Fruit fly (Drosophila melanogaster): Measurements from ENCODE around the gene CG16711.

The CG16711 gene

dm6 chr3L:9698193-9698642 is 5.9 kb upstream of the CG16711 start, which contains the start of gene Ubc4 (continued):
- peak; percentile 18 for TF ChIP-seq CG13424 (tag; optimal IDR thresholded peaks at IDR 0.05)
- TF ChIP-seq CG33213 (GFP tag; optimal IDR thresholded peaks at IDR 0.05) = peak; percentile 4
- no peak for TF ChIP-seq CG10147 (GFP tag; optimal IDR thresholded peaks at IDR 0.05)
- TF ChIP-seq ERR (GFP tag; optimal IDR thresholded peaks at IDR 0.05) = peak; percentile 8
- peak; percentile 56 for TF ChIP-seq CG1603 (tag; optimal IDR thresholded peaks at IDR 0.05)
- TF ChIP-seq CG7839 (tag; optimal IDR thresholded peaks at IDR 0.05) = no peak
- no peak for TF ChIP-seq CG8359 (GFP tag; optimal IDR thresholded peaks at IDR 0.05; ENCODE audit: borderline replicate concordance)
- TF ChIP-seq CG15696 (tag; optimal IDR thresholded peaks at IDR 0.05) = no peak
- TF ChIP-seq E2f1 (GFP tag; IDR thresholded peaks at IDR 0.05) = peak; percentile 44; the same call in 1 of the 2 replicates
- TF ChIP-seq Fer1 (GFP tag; optimal IDR thresholded peaks at IDR 0.05) = peak; percentile 4
- TF ChIP-seq CG3163 (GFP tag; optimal IDR thresholded peaks at IDR 0.05) = no peak
- TF ChIP-seq CG3407 (GFP tag; optimal IDR thresholded peaks at IDR 0.05) = no peak
- TF ChIP-seq CG2116 (GFP tag; optimal IDR thresholded peaks at IDR 0.05) = peak; percentile 78
- peak; percentile 5 for TF ChIP-seq Abd-B (GFP tag; optimal IDR thresholded peaks at IDR 0.05)
- peak; percentile 86 for TF ChIP-seq CG7963 (GFP tag; IDR thresholded peaks at IDR 0.05; ENCODE audit: partially characterized antibody)
- peak; percentile 71 for TF ChIP-seq tna (GFP tag; IDR thresholded peaks at IDR 0.05; ENCODE audit: partially characterized antibody)
- TF ChIP-seq crol (GFP tag; IDR thresholded peaks at IDR 0.05) = peak; percentile 62
- TF ChIP-seq CG42726 (GFP tag; IDR thresholded peaks at IDR 0.05; ENCODE audit: partially characterized antibody) = peak; percentile 79
- TF ChIP-seq CG2129 (GFP tag; IDR thresholded peaks at IDR 0.05; ENCODE audit: partially characterized antibody) = 0 out of 2 replicates have a peak, but pooled peaks have one; percentile 22

DNA sequence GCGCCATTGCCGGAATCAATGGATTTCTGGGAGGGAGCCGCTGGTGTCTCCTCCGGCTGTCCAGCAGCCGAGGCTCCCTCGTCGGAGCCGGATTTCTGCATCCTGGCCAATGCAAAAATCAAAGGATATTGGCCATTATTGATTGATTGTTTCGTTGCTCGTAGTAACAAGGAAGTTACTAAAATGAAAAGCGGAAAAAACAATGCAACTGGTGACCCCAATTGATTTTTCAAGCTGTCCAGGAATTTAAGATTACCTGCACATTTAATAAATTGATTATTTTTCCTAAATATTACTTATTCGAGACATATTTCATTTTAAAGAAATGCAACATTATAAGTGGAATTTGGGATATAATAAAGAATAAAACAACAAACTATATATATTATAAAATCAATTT is 636 bp upstream of the CG16711 start, which contains the start of gene CG6761:
Gene CG6761, minus strand, starts transcription at position 101 of the 400 bp plus-strand sequence.
- no peak for TF ChIP-seq tio (GFP tag; optimal IDR thresholded peaks at IDR 0.05)
- no peak for TF ChIP-seq dmrt11E (tag; optimal IDR thresholded peaks at IDR 0.05)

DNA sequence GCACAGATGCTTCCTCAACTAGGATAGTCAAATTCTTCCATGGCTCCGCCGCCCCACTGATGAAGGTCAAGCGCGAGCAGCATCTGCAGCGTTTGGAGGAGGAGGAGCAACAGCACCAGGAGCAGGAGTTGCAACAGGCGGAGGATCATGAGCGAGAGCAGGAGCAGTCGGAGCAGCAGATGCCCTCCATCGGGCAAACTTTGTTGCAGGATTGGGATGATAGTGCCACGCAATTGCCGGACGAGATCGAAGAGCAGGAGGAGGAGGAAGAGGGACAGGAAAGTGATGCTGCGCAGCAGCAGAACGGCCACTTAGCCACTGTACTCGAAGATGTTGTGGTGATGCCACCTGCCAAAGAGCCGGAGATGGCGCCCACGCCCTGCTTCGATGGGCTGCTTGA is 1.5 kb downstream of the CG16711 start:
- TF ChIP-seq en (GFP tag; optimal IDR thresholded peaks at IDR 0.05) (no peak), Ets65A (GFP tag) (peak; percentile 92), Med (GFP tag) (peak; percentile 4)

DNA sequence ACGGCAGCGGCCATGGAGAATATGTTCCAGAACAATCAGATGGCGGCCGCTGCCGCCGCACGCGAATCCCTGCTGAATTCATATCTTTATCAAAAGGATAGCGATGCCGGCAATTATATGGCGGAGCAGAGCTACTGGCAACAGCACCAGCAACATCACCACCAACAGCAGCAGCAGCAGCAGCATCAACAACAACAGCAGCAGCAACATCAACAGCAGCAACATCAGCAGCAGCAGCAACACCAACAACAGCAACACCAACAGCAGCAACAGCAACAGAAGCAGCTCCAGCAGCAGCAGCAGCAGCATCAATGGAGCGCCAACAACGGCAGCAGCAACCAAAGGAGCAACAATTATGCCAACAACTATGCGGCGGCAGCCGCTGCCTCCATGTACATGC is 4.7 kb downstream of the CG16711 start:
- TF ChIP-seq Dip2 (GFP tag; IDR thresholded peaks at IDR 0.05) = no peak
- TF ChIP-seq Dfd (GFP tag; optimal IDR thresholded peaks at IDR 0.05) = peak in 1 of 2 experiments; percentile 93
- 0 out of 2 replicates have a peak, but pooled peaks have one; percentile 21 for TF ChIP-seq dimm (GFP tag; IDR thresholded peaks at IDR 0.05)

DNA sequence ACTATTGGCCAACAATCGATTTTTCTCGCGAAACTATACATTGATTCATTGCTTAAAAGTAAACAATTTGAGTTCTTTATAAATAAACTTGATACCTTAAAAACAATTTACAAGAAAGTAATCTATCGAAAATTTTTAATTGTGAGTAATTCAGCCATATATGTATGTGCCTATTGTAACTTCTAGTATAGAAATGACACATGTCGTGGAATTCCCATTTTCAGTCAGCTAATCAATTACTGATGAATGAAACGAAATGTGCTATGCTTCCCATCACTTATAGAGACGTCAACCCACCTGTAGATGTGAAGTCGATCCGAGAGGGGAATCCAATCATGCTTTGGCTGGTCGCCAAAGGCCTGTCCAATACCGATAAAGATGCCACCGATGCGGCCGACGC is 7.1 kb downstream of the CG16711 start:
- TF ChIP-seq CG12769 (tag; optimal IDR thresholded peaks at IDR 0.05) (no peak), E2f1 (GFP tag; IDR thresholded peaks at IDR 0.05) (no peak), CG11504 (tag; optimal IDR thresholded peaks at IDR 0.05) (no peak), CG1233 (GFP tag; optimal IDR thresholded peaks at IDR 0.05) (no peak), Hmx (GFP tag; optimal IDR thresholded peaks at IDR 0.05) (no peak), Doc2 (GFP tag; IDR thresholded peaks at IDR 0.05) (no peak), pros (GFP tag; optimal IDR thresholded peaks at IDR 0.05) (no peak), Nf-YA (GFP tag; IDR thresholded peaks at IDR 0.05) (no peak)

Data from whole organism, embryonic.